Worm (Caenorhabditis elegans) whole organism, L3 larva: ENCODE data around the gene pqn-84.

ENCODE experiments used
- ama-1 ChIP-seq: fragments of 150-350 bp; optimal IDR thresholded peaks from 2 replicates; lab custom pipeline; 2018
- elt-2 ChIP-seq: sonication (generic microtip); optimal IDR thresholded peaks from 2 replicates; lab custom pipeline; 2016; ENCODE audit warnings: missing genetic modification reagents, mild to moderate bottlenecking, missing genetic modification characterization, missing compliant biosample characterization
- fos-1 ChIP-seq: fragments of 150-350 bp; optimal IDR thresholded peaks from 2 replicates; lab custom pipeline; 2014; ENCODE audit warnings: missing biosample characterization, missing genetic modification characterization
- mdl-1 ChIP-seq: fragments of 150-350 bp; optimal IDR thresholded peaks from 2 replicates; lab custom pipeline; 2014; ENCODE audit warnings: missing biosample characterization, missing genetic modification characterization
- nhr-23 ChIP-seq: fragments of 150-350 bp; optimal IDR thresholded peaks from 2 replicates; lab custom pipeline; 2014; ENCODE audit warnings: missing biosample characterization, missing genetic modification reagents, missing genetic modification characterization
- nhr-237 ChIP-seq: fragments of 150-350 bp; optimal IDR thresholded peaks from 2 replicates; lab custom pipeline; 2014; ENCODE audit warnings: missing biosample characterization, missing genetic modification characterization
- sea-2 ChIP-seq: fragments of 150-350 bp; sonication (generic microtip); optimal IDR thresholded peaks from 4 replicates; lab custom pipeline; 2014; ENCODE audit warnings: missing biosample characterization, missing genetic modification reagents, missing genetic modification characterization
- snpc-4 ChIP-seq: fragments of 150-350 bp; optimal IDR thresholded peaks from 2 replicates; lab custom pipeline; 2014; ENCODE audit warnings: missing biosample characterization, missing genetic modification characterization
- tbx-2 ChIP-seq: sonication (generic microtip); optimal IDR thresholded peaks from 2 replicates; lab custom pipeline; 2016; ENCODE audit warnings: mild to moderate bottlenecking, missing genetic modification characterization, missing compliant biosample characterization
- unc-62 ChIP-seq: fragments of 150-350 bp; sonication (generic microtip); optimal IDR thresholded peaks from 4 replicates; lab custom pipeline; 2014; ENCODE audit warnings: missing biosample characterization, missing genetic modification reagents, missing genetic modification characterization
- zag-1 ChIP-seq: fragments of 150-350 bp; optimal IDR thresholded peaks from 2 replicates; lab custom pipeline; 2014; ENCODE audit warnings: missing biosample characterization, missing genetic modification characterization
- ztf-4 ChIP-seq: fragments of 150-350 bp; optimal IDR thresholded peaks from 2 replicates; lab custom pipeline; 2014; ENCODE audit warnings: missing biosample characterization, missing genetic modification characterization

ce11 chrIII:11706665-11707064 lies 6.6 kb downstream of the pqn-84 start, which contains the start of gene col-96:
- TF ChIP-seq nhr-237 (tag; lab: Kevin White, UChicago) (no peak), unc-62 (no peak), nhr-23 (tag; lab: Kevin White, UChicago) (peak; percentile 15), snpc-4 (tag; lab: Kevin White, UChicago) (no peak), fos-1 (tag; lab: Kevin White, UChicago) (no peak), zag-1 (no peak), ztf-4 (tag; lab: Kevin White, UChicago) (no peak), elt-2 (tag; lab: Kevin White, UChicago) (no peak), mdl-1 (tag; lab: Kevin White, UChicago) (no peak), tbx-2 (tag; lab: Kevin White, UChicago) (no peak), sea-2 (GFP tag; lab: Kevin White, UChicago) (no peak), ama-1 (lab: Kevin White, UChicago) (no peak)
